Worm (Caenorhabditis elegans) whole organism, L1 larva: ENCODE measurements around the gene F42G8.8.

Experiments used
- C04F5.9 ChIP-seq: sonication (generic microtip); optimal IDR thresholded peaks from 2 replicates; lab custom pipeline; 2016; ENCODE audit warnings: missing genetic modification characterization, missing compliant biosample characterization
- Y116A8C.19 ChIP-seq: sonication (generic microtip); optimal IDR thresholded peaks from 2 replicates; lab custom pipeline; 2016; ENCODE audit warnings: missing compliant biosample characterization, missing genetic modification characterization, borderline replicate concordance
- alr-1 ChIP-seq: fragments of 200-800 bp; sonication (Bioruptor generic); optimal IDR thresholded peaks from 2 replicates; lab custom pipeline; 2018; ENCODE audit warnings: borderline replicate concordance, mild to moderate bottlenecking, missing genetic modification characterization, missing compliant biosample characterization
- aly-2 ChIP-seq: fragments of 150-350 bp; optimal IDR thresholded peaks from 2 replicates; lab custom pipeline; 2014; ENCODE audit warnings: missing biosample characterization, missing genetic modification characterization
- blmp-1 ChIP-seq: fragments of 150-350 bp; optimal IDR thresholded peaks from 2 replicates; lab custom pipeline; 2014; ENCODE audit warnings: missing biosample characterization, missing genetic modification characterization
- ceh-8 ChIP-seq: fragments of 200-800 bp; sonication (Bioruptor generic); optimal IDR thresholded peaks from 2 replicates; lab custom pipeline; 2018; ENCODE audit warnings: mild to moderate bottlenecking, missing genetic modification characterization, moderate library complexity, missing compliant biosample characterization
- dpl-1 ChIP-seq, 3 experiments: fragments of 150-350 bp in 2 of 3; sonication (generic microtip) in 1 of 3; optimal IDR thresholded peaks; 2 replicates each; lab custom pipeline; 2014 to 2017; ENCODE audit warnings: missing biosample characterization in 3 of 3, missing genetic modification characterization in 3 of 3, missing genetic modification reagents in 3 of 3
- dsc-1 ChIP-seq: sonication (generic microtip); optimal IDR thresholded peaks from 2 replicates; lab custom pipeline; 2016; ENCODE audit warnings: mild to moderate bottlenecking, missing genetic modification characterization, missing compliant biosample characterization
- efl-1 ChIP-seq, 4 experiments: fragments of 150-350 bp; optimal IDR thresholded peaks in 3 of 4; peaks in 1 of 4; 1 replicate in 1 of 4; 2 replicates in 3 of 4; lab custom pipeline; 2014; ENCODE audit warnings: missing biosample characterization in 2 of 4, missing genetic modification characterization in 2 of 4, missing genetic modification reagents in 2 of 4
- efl-3 ChIP-seq: fragments of 200-800 bp; sonication (Bioruptor generic); optimal IDR thresholded peaks from 2 replicates; lab custom pipeline; 2018; ENCODE audit warnings: mild to moderate bottlenecking, missing genetic modification characterization, missing compliant biosample characterization
- egl-13 ChIP-seq: sonication (generic microtip); optimal IDR thresholded peaks from 2 replicates; lab custom pipeline; 2016; ENCODE audit warnings: missing genotype, missing genetic modification reagents, missing genetic modification characterization, missing compliant biosample characterization
- egl-27 ChIP-seq, 2 experiments: fragments of 150-350 bp in 1 of 2; sonication (generic microtip); optimal IDR thresholded peaks; 3 replicates each; lab custom pipeline; 2017 to 2018; ENCODE audit warnings: missing biosample characterization in 2 of 2, missing genetic modification characterization in 2 of 2, missing genetic modification reagents in 2 of 2
- elt-2 ChIP-seq: sonication (generic microtip); optimal IDR thresholded peaks from 2 replicates; lab custom pipeline; 2016; ENCODE audit warnings: missing genetic modification characterization, mild to moderate bottlenecking, inconsistent platforms, missing compliant biosample characterization, missing genetic modification reagents
- fkh-4 ChIP-seq: sonication (generic microtip); optimal IDR thresholded peaks from 2 replicates; lab custom pipeline; 2016; ENCODE audit warnings: missing compliant biosample characterization, missing genetic modification characterization, borderline replicate concordance
- fkh-8 ChIP-seq: sonication (generic microtip); optimal IDR thresholded peaks from 2 replicates; lab custom pipeline; 2016; ENCODE audit warnings: mild to moderate bottlenecking, missing genetic modification characterization, missing compliant biosample characterization
- fos-1 ChIP-seq: fragments of 150-350 bp; optimal IDR thresholded peaks from 2 replicates; lab custom pipeline; 2014; ENCODE audit warnings: missing biosample characterization, missing genetic modification characterization
- hlh-17 ChIP-seq: fragments of 200-800 bp; sonication (Bioruptor generic); optimal IDR thresholded peaks from 2 replicates; lab custom pipeline; 2018; ENCODE audit warnings: missing genetic modification characterization, mild to moderate bottlenecking, missing compliant biosample characterization, moderate library complexity, borderline replicate concordance
- isw-1 ChIP-seq: fragments of 200-800 bp; sonication (Bioruptor generic); IDR thresholded peaks from 2 replicates; pipeline ENCODE4 v1.3.6; 2022; ENCODE audit warnings: missing genetic modification characterization, missing compliant biosample characterization
- jun-1 ChIP-seq: fragments of 150-350 bp; optimal IDR thresholded peaks from 2 replicates; lab custom pipeline; 2014; ENCODE audit warnings: missing biosample characterization, missing genetic modification reagents, missing genetic modification characterization
- lin-14 ChIP-seq: fragments of 200-800 bp; sonication (Bioruptor generic); optimal IDR thresholded peaks from 2 replicates; lab custom pipeline; 2018; ENCODE audit warnings: mild to moderate bottlenecking, missing genetic modification characterization, moderate library complexity, missing compliant biosample characterization
- lin-15B ChIP-seq: fragments of 150-350 bp; sonication (generic microtip); optimal IDR thresholded peaks from 3 replicates; lab custom pipeline; 2014; ENCODE audit warnings: missing biosample characterization, missing genetic modification characterization
- lsy-2 ChIP-seq, 2 experiments: fragments of 150-350 bp; optimal IDR thresholded peaks; 2 replicates each; lab custom pipeline; 2014; ENCODE audit warnings: missing biosample characterization in 2 of 2, missing genetic modification characterization in 2 of 2
- mdl-1 ChIP-seq, 2 experiments: fragments of 150-350 bp; optimal IDR thresholded peaks; 2 replicates each; lab custom pipeline; 2014 to 2017; ENCODE audit warnings: missing biosample characterization in 2 of 2, missing genetic modification characterization in 2 of 2, inconsistent platforms in 1 of 2
- mef-2 ChIP-seq: fragments of 150-350 bp; optimal IDR thresholded peaks from 2 replicates; lab custom pipeline; 2014; ENCODE audit warnings: missing biosample characterization, missing genetic modification characterization
- mep-1 ChIP-seq: fragments of 150-350 bp; optimal IDR thresholded peaks from 2 replicates; lab custom pipeline; 2014; ENCODE audit warnings: missing biosample characterization, missing genetic modification characterization
- nhr-19 ChIP-seq: fragments of 200-800 bp; sonication (Bioruptor generic); conservative IDR thresholded peaks from 2 replicates; pipeline ENCODE4 v1.3.6; 2022; ENCODE audit warnings: missing genetic modification characterization, missing compliant biosample characterization
- nhr-20 ChIP-seq: sonication (generic microtip); optimal IDR thresholded peaks from 2 replicates; lab custom pipeline; 2016; ENCODE audit warnings: mild to moderate bottlenecking, missing genetic modification characterization, missing compliant biosample characterization
- nhr-237 ChIP-seq: fragments of 150-350 bp; optimal IDR thresholded peaks from 2 replicates; lab custom pipeline; 2014; ENCODE audit warnings: missing biosample characterization, missing genetic modification characterization
- nhr-47 ChIP-seq: sonication (generic microtip); optimal IDR thresholded peaks from 2 replicates; lab custom pipeline; 2016; ENCODE audit warnings: mild to moderate bottlenecking, missing genetic modification characterization, moderate library complexity, missing compliant biosample characterization
- nhr-71 ChIP-seq: sonication (generic microtip); optimal IDR thresholded peaks from 2 replicates; lab custom pipeline; 2016; ENCODE audit warnings: mild to moderate bottlenecking, missing genetic modification characterization, moderate library complexity, missing compliant biosample characterization
- nhr-77 ChIP-seq: fragments of 150-350 bp; optimal IDR thresholded peaks from 2 replicates; lab custom pipeline; 2014; ENCODE audit warnings: missing biosample characterization, missing genetic modification characterization
- nhr-84 ChIP-seq: sonication (generic microtip); optimal IDR thresholded peaks from 2 replicates; lab custom pipeline; 2017; ENCODE audit warnings: missing biosample characterization, missing genetic modification characterization
- nhr-85 ChIP-seq: sonication (generic microtip); peaks from one replicate; lab custom pipeline; 2016; ENCODE audit warnings: missing genetic modification characterization, inconsistent platforms, missing compliant biosample characterization
- pax-3 ChIP-seq: fragments of 200-800 bp; sonication (Bioruptor generic); optimal IDR thresholded peaks from 2 replicates; lab custom pipeline; 2018; ENCODE audit warnings: mild to moderate bottlenecking, missing genetic modification characterization, moderate library complexity, missing compliant biosample characterization
- pqm-1 ChIP-seq: sonication (generic microtip); optimal IDR thresholded peaks from 3 replicates; lab custom pipeline; 2017; ENCODE audit warnings: missing biosample characterization, missing genetic modification characterization
- snu-23 ChIP-seq: sonication (generic microtip); optimal IDR thresholded peaks from 2 replicates; lab custom pipeline; 2016; ENCODE audit warnings: missing genetic modification characterization, missing compliant biosample characterization
- sox-4 ChIP-seq: sonication (generic microtip); optimal IDR thresholded peaks from 2 replicates; lab custom pipeline; 2016; ENCODE audit warnings: missing genetic modification characterization, missing compliant biosample characterization
- tbx-2 ChIP-seq: sonication (generic microtip); optimal IDR thresholded peaks from 2 replicates; lab custom pipeline; 2016; ENCODE audit warnings: missing genetic modification characterization, missing compliant biosample characterization
- unc-130 ChIP-seq: fragments of 150-350 bp; optimal IDR thresholded peaks from 2 replicates; lab custom pipeline; 2017; ENCODE audit warnings: missing biosample characterization, missing genetic modification characterization, inconsistent platforms
- unc-30 ChIP-seq: sonication (generic microtip); optimal IDR thresholded peaks from 2 replicates; lab custom pipeline; 2017; ENCODE audit warnings: missing biosample characterization, missing genetic modification characterization
- unc-62 ChIP-seq: fragments of 150-350 bp; optimal IDR thresholded peaks from 2 replicates; lab custom pipeline; 2014; ENCODE audit warnings: missing biosample characterization, missing genetic modification reagents, missing genetic modification characterization
- unc-86 ChIP-seq: sonication (generic microtip); optimal IDR thresholded peaks from 2 replicates; lab custom pipeline; 2016; ENCODE audit warnings: missing genetic modification characterization, missing compliant biosample characterization
- zag-1 ChIP-seq: fragments of 150-350 bp; optimal IDR thresholded peaks from 2 replicates; lab custom pipeline; 2014; ENCODE audit warnings: missing biosample characterization, missing genetic modification characterization
- zip-4 ChIP-seq: fragments of 200-800 bp; sonication (Bioruptor generic); optimal IDR thresholded peaks from 2 replicates; lab custom pipeline; 2018; ENCODE audit warnings: mild to moderate bottlenecking, missing genetic modification characterization, moderate library complexity, missing compliant biosample characterization
- ztf-11 ChIP-seq, 2 experiments: sonication (generic microtip); optimal IDR thresholded peaks; 2 replicates each; lab custom pipeline; 2016 to 2017; ENCODE audit warnings: missing genetic modification characterization in 2 of 2, missing biosample characterization in 1 of 2, missing compliant biosample characterization in 1 of 2
- ztf-4 ChIP-seq: fragments of 150-350 bp; optimal IDR thresholded peaks from 2 replicates; lab custom pipeline; 2014; ENCODE audit warnings: missing biosample characterization, missing genetic modification characterization

Gene F42G8.8

ce11 chrIV:8142735-8143550 is 24.1 kb downstream of the F42G8.8 start, which contains the start of gene pmk-2 (continued):
- TF ChIP-seq ztf-11 (tag; optimal IDR thresholded peaks at IDR 0.05; lab: Kevin White, UChicago) (no peak), isw-1 (no peak), snu-23 (GFP tag; lab: Kevin White, UChicago) (no peak), mep-1 (tag; lab: Kevin White, UChicago) (no peak), blmp-1 (tag; lab: Kevin White, UChicago) (no peak), Y116A8C.19 (tag; lab: Kevin White, UChicago) (no peak), dpl-1 (GFP tag; optimal IDR thresholded peaks at IDR 0.05; lab: Kevin White, UChicago) (no peak), jun-1 (tag; lab: Kevin White, UChicago) (no peak), sox-4 (peak; percentile 47), unc-30 (tag; lab: Kevin White, UChicago) (no peak), fkh-4 (tag; lab: Kevin White, UChicago) (peak; percentile 41), ceh-8 (peak; percentile 43), hlh-17 (no peak), aly-2 (tag; lab: Kevin White, UChicago) (no peak), pqm-1 (tag; lab: Kevin White, UChicago) (no peak), nhr-77 (tag; lab: Kevin White, UChicago) (no peak), elt-2 (no peak), nhr-20 (tag; lab: Kevin White, UChicago) (peak; percentile 10), lin-14 (GFP tag; lab: Kevin White, UChicago) (peak; percentile 76), zag-1 (no peak), egl-13 (tag; lab: Kevin White, UChicago) (no peak), efl-3 (GFP tag; lab: Kevin White, UChicago) (no peak), mdl-1 (tag; optimal IDR thresholded peaks at IDR 0.05; lab: Kevin White, UChicago) (no peak), mef-2 (tag; lab: Kevin White, UChicago) (no peak), pax-3 (peak; percentile 70), alr-1 (tag; lab: Kevin White, UChicago) (no peak), nhr-237 (tag; lab: Kevin White, UChicago) (no peak), dsc-1 (tag; lab: Kevin White, UChicago) (peak; percentile 98), tbx-2 (tag; lab: Kevin White, UChicago) (no peak), nhr-47 (tag; lab: Kevin White, UChicago) (peak; percentile 52)

- TF ChIP-seq mef-2 (tag; lab: Kevin White, UChicago) (no peak), egl-27 (tag; optimal IDR thresholded peaks at IDR 0.05; lab: Kevin White, UChicago) (no peak), dsc-1 (tag; lab: Kevin White, UChicago) (peak; percentile 65)
Observed at ce11 chrIV:8144341-8144740, 25.5 kb downstream of the F42G8.8 start.

DNA sequence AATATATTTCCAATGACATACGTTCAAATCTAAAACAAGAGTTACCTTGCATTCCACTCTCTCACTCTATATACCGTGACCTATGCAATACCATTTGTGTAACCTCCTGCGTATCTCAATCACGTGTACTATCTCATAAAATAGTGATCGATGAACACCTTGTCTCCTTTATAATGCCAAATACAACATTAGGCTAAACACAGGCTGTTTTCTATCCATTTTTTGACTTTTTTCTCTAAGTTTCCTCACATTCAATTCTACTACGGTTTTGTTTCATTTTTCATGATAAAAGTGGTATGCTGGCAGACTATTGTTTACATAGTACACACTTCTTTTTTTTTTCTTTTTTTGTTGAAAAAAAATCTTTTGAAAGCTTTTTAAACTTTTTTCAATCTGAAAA is 27.4 kb downstream of the F42G8.8 start:
- TF ChIP-seq elt-2, result peak; percentile 28
- TF ChIP-seq lin-14 (GFP tag; lab: Kevin White, UChicago), result peak; percentile 86
- TF ChIP-seq unc-86 (tag; lab: Kevin White, UChicago), result no peak
- no peak for TF ChIP-seq pax-3
- TF ChIP-seq snu-23 (GFP tag; lab: Kevin White, UChicago), result peak; percentile 76
- TF ChIP-seq Y116A8C.19 (tag; lab: Kevin White, UChicago), result no peak
- no peak for TF ChIP-seq unc-130 (tag; lab: Kevin White, UChicago)
- no peak for TF ChIP-seq nhr-84 (tag; lab: Kevin White, UChicago)
- no peak for TF ChIP-seq fkh-4 (tag; lab: Kevin White, UChicago)
- peak; percentile 65 for TF ChIP-seq nhr-71
- TF ChIP-seq efl-1 (optimal IDR thresholded peaks at IDR 0.05; lab: Kevin White, UChicago), result peak in 1 of 2 experiments; percentile 33
- TF ChIP-seq efl-1 (GFP tag; optimal IDR thresholded peaks at IDR 0.05 in 1 of 2; lab: Kevin White, UChicago), result no peak
- TF ChIP-seq lsy-2 (tag; optimal IDR thresholded peaks at IDR 0.05; lab: Kevin White, UChicago), result peak; percentile 14 to 46
- no peak for TF ChIP-seq mef-2 (tag; lab: Kevin White, UChicago)
- TF ChIP-seq unc-62 (GFP tag; lab: Kevin White, UChicago), result no peak
- TF ChIP-seq nhr-77 (tag; lab: Kevin White, UChicago), result no peak
- TF ChIP-seq nhr-19, result peak; percentile 17; the same call in 1 of the 2 replicates
- TF ChIP-seq ztf-11 (tag; optimal IDR thresholded peaks at IDR 0.05; lab: Kevin White, UChicago), result no peak
- no peak for TF ChIP-seq lin-15B
- TF ChIP-seq fos-1, result no peak
- TF ChIP-seq nhr-85, result peak; percentile 94
- no peak for TF ChIP-seq ztf-4 (tag; lab: Kevin White, UChicago)
- no peak for TF ChIP-seq sox-4
- no peak for TF ChIP-seq C04F5.9 (tag; lab: Kevin White, UChicago)
- no peak for TF ChIP-seq fkh-8 (tag; lab: Kevin White, UChicago)
- TF ChIP-seq zip-4 (GFP tag; lab: Kevin White, UChicago), result no peak
